Worm (Caenorhabditis elegans) whole organism, late embryonic: ENCODE data around the gene C31H2.14.

Source experiments
- C08G9.2 ChIP-seq: sonication (generic microtip); optimal IDR thresholded peaks from 2 replicates; lab custom pipeline; 2016; ENCODE audit warnings: mild to moderate bottlenecking, missing genetic modification characterization, moderate library complexity, missing compliant biosample characterization
- F13H6.1 ChIP-seq: sonication (generic microtip); optimal IDR thresholded peaks from 2 replicates; lab custom pipeline; 2016; ENCODE audit warnings: missing genetic modification characterization, missing compliant biosample characterization
- K09A11.1 ChIP-seq: sonication (generic microtip); optimal IDR thresholded peaks from 2 replicates; lab custom pipeline; 2017; ENCODE audit warnings: antibody characterized with exemption, mild to moderate bottlenecking, missing genetic modification characterization, missing compliant biosample characterization; ENCODE audit not compliant: insufficient read depth
- T23F11.4 ChIP-seq: fragments of 200-800 bp; sonication (Bioruptor generic); optimal IDR thresholded peaks from 2 replicates; lab custom pipeline; 2018; ENCODE audit warnings: mild to moderate bottlenecking, missing genetic modification characterization, missing compliant biosample characterization
- Y22D7AL.16 ChIP-seq: sonication (generic microtip); optimal IDR thresholded peaks from 2 replicates; lab custom pipeline; 2016; ENCODE audit warnings: missing genetic modification characterization, missing compliant biosample characterization
- ahr-1 ChIP-seq: sonication (generic microtip); optimal IDR thresholded peaks from 2 replicates; lab custom pipeline; 2016; ENCODE audit warnings: missing genetic modification characterization, missing compliant biosample characterization
- ceh-14 ChIP-seq: sonication (generic microtip); optimal IDR thresholded peaks from 2 replicates; lab custom pipeline; 2016; ENCODE audit warnings: missing genotype, missing genetic modification characterization, missing compliant biosample characterization
- ceh-18 ChIP-seq: sonication (generic microtip); optimal IDR thresholded peaks from 2 replicates; lab custom pipeline; 2016; ENCODE audit warnings: missing genetic modification characterization, missing compliant biosample characterization
- ceh-19 ChIP-seq: fragments of 200-800 bp; sonication (Bioruptor generic); optimal IDR thresholded peaks from 2 replicates; lab custom pipeline; 2018; ENCODE audit warnings: mild to moderate bottlenecking, missing genetic modification characterization, missing compliant biosample characterization
- ceh-31 ChIP-seq: sonication (generic microtip); optimal IDR thresholded peaks from 2 replicates; lab custom pipeline; 2016; ENCODE audit warnings: missing genetic modification characterization, missing compliant biosample characterization
- ceh-34 ChIP-seq: sonication (generic microtip); optimal IDR thresholded peaks from 2 replicates; lab custom pipeline; 2016; ENCODE audit warnings: mild to moderate bottlenecking, missing genetic modification characterization, missing compliant biosample characterization
- ceh-45 ChIP-seq: fragments of 200-800 bp; sonication (Bioruptor generic); IDR thresholded peaks from 2 replicates; pipeline ENCODE4 v1.3.6; 2022; ENCODE audit warnings: missing genetic modification reagents, missing genetic modification characterization, missing compliant biosample characterization
- ceh-48 ChIP-seq: sonication (generic microtip); optimal IDR thresholded peaks from 2 replicates; lab custom pipeline; 2016; ENCODE audit warnings: missing genetic modification characterization, inconsistent platforms, missing compliant biosample characterization
- ceh-6 ChIP-seq: fragments of 200-800 bp; sonication (Bioruptor generic); optimal IDR thresholded peaks from 2 replicates; lab custom pipeline; 2018; ENCODE audit warnings: mild to moderate bottlenecking, missing genetic modification characterization, missing compliant biosample characterization
- ceh-9 ChIP-seq: sonication (generic microtip); optimal IDR thresholded peaks from 2 replicates; lab custom pipeline; 2016; ENCODE audit warnings: mild to moderate bottlenecking, missing genetic modification characterization, inconsistent platforms, missing compliant biosample characterization
- che-1 ChIP-seq: sonication (generic microtip); optimal IDR thresholded peaks from 2 replicates; lab custom pipeline; 2016; ENCODE audit warnings: mild to moderate bottlenecking, missing genetic modification characterization, missing compliant biosample characterization
- dmd-4 ChIP-seq: sonication (generic microtip); optimal IDR thresholded peaks from 2 replicates; lab custom pipeline; 2016; ENCODE audit warnings: borderline replicate concordance, missing genetic modification characterization, missing compliant biosample characterization
- dve-1 ChIP-seq: sonication (generic microtip); optimal IDR thresholded peaks from 2 replicates; lab custom pipeline; 2017; ENCODE audit warnings: antibody characterized with exemption, mild to moderate bottlenecking, missing genetic modification characterization, missing compliant biosample characterization
- elt-2 ChIP-seq: sonication (generic microtip); optimal IDR thresholded peaks from 2 replicates; lab custom pipeline; 2016; ENCODE audit warnings: missing genetic modification reagents, missing genetic modification characterization, missing compliant biosample characterization
- elt-4 ChIP-seq: sonication (generic microtip); optimal IDR thresholded peaks from 2 replicates; lab custom pipeline; 2016; ENCODE audit warnings: missing genetic modification characterization, missing compliant biosample characterization
- ets-4 ChIP-seq: sonication (generic microtip); optimal IDR thresholded peaks from 2 replicates; lab custom pipeline; 2016; ENCODE audit warnings: missing genetic modification characterization, missing compliant biosample characterization
- eyg-1 ChIP-seq: sonication (generic microtip); optimal IDR thresholded peaks from 2 replicates; lab custom pipeline; 2016; ENCODE audit warnings: missing genotype, missing genetic modification characterization, missing compliant biosample characterization
- fkh-6 ChIP-seq: sonication (generic microtip); optimal IDR thresholded peaks from 2 replicates; lab custom pipeline; 2016; ENCODE audit warnings: missing genetic modification characterization, missing compliant biosample characterization
- gmeb-2 ChIP-seq: sonication (generic microtip); optimal IDR thresholded peaks from 2 replicates; lab custom pipeline; 2016; ENCODE audit warnings: missing genetic modification characterization, inconsistent platforms, missing compliant biosample characterization
- hlh-13 ChIP-seq: fragments of 200-800 bp; sonication (Bioruptor generic); optimal IDR thresholded peaks from 2 replicates; lab custom pipeline; 2018; ENCODE audit warnings: mild to moderate bottlenecking, missing genetic modification characterization, missing compliant biosample characterization
- hlh-15 ChIP-seq: sonication (generic microtip); optimal IDR thresholded peaks from 2 replicates; lab custom pipeline; 2016; ENCODE audit warnings: missing genetic modification characterization, missing compliant biosample characterization
- hlh-30 ChIP-seq: sonication (generic microtip); optimal IDR thresholded peaks from 2 replicates; lab custom pipeline; 2017; ENCODE audit warnings: antibody characterized with exemption, missing genetic modification characterization, missing compliant biosample characterization; ENCODE audit not compliant: insufficient read depth
- hlh-6 ChIP-seq: sonication (generic microtip); optimal IDR thresholded peaks from 2 replicates; lab custom pipeline; 2016; ENCODE audit warnings: missing genotype, missing genetic modification characterization, missing compliant biosample characterization
- hlh-8 ChIP-seq: sonication (generic microtip); optimal IDR thresholded peaks from 2 replicates; lab custom pipeline; 2016; ENCODE audit warnings: missing genotype, missing genetic modification characterization, missing compliant biosample characterization
- lim-6 ChIP-seq: sonication (generic microtip); optimal IDR thresholded peaks from 2 replicates; lab custom pipeline; 2016; ENCODE audit warnings: missing genetic modification characterization, missing compliant biosample characterization
- lin-11 ChIP-seq: fragments of 200-800 bp; sonication (Bioruptor generic); optimal IDR thresholded peaks from 2 replicates; lab custom pipeline; 2018; ENCODE audit warnings: mild to moderate bottlenecking, missing genetic modification characterization, missing compliant biosample characterization
- madf-2 ChIP-seq: sonication (generic microtip); optimal IDR thresholded peaks from 2 replicates; lab custom pipeline; 2017; ENCODE audit warnings: missing genetic modification characterization, missing compliant biosample characterization
- nfya-1 ChIP-seq: sonication (generic microtip); optimal IDR thresholded peaks from 2 replicates; lab custom pipeline; 2017; ENCODE audit warnings: missing genetic modification characterization, mild to moderate bottlenecking, missing compliant biosample characterization, antibody characterized with exemption, moderate library complexity
- nhr-232 ChIP-seq: sonication (generic microtip); optimal IDR thresholded peaks from 2 replicates; lab custom pipeline; 2016; ENCODE audit warnings: missing genetic modification characterization, missing compliant biosample characterization
- odd-2 ChIP-seq: sonication (generic microtip); optimal IDR thresholded peaks from 2 replicates; lab custom pipeline; 2017; ENCODE audit warnings: antibody characterized with exemption, mild to moderate bottlenecking, missing genetic modification characterization, missing compliant biosample characterization
- pat-9 ChIP-seq: fragments of 200-800 bp; sonication (Bioruptor generic); optimal IDR thresholded peaks from 2 replicates; lab custom pipeline; 2018; ENCODE audit warnings: mild to moderate bottlenecking, missing genetic modification characterization, moderate library complexity, missing compliant biosample characterization
- pax-1 ChIP-seq: fragments of 150-350 bp; optimal IDR thresholded peaks from 2 replicates; lab custom pipeline; 2014; ENCODE audit warnings: missing biosample characterization, missing genetic modification characterization
- pha-2 ChIP-seq: sonication (generic microtip); optimal IDR thresholded peaks from 2 replicates; lab custom pipeline; 2017; ENCODE audit warnings: mild to moderate bottlenecking, missing genetic modification characterization, missing compliant biosample characterization
- pqm-1 ChIP-seq: sonication (generic microtip); optimal IDR thresholded peaks from 2 replicates; lab custom pipeline; 2016; ENCODE audit warnings: missing genetic modification characterization, missing compliant biosample characterization
- pros-1 ChIP-seq: fragments of 150-350 bp; optimal IDR thresholded peaks from 2 replicates; lab custom pipeline; 2014; ENCODE audit warnings: missing biosample characterization, missing genetic modification reagents, missing genetic modification characterization
- ref-2 ChIP-seq: sonication (generic microtip); optimal IDR thresholded peaks from 2 replicates; lab custom pipeline; 2016; ENCODE audit warnings: missing genetic modification characterization, missing compliant biosample characterization
- rnt-1 ChIP-seq: sonication (generic microtip); optimal IDR thresholded peaks from 2 replicates; lab custom pipeline; 2016; ENCODE audit warnings: missing genetic modification characterization, missing compliant biosample characterization
- sdc-2 ChIP-seq: sonication (generic microtip); optimal IDR thresholded peaks from 2 replicates; lab custom pipeline; 2016; ENCODE audit warnings: missing genotype, missing genetic modification characterization, missing compliant biosample characterization
- sox-4 ChIP-seq: sonication (generic microtip); optimal IDR thresholded peaks from 2 replicates; lab custom pipeline; 2017; ENCODE audit warnings: mild to moderate bottlenecking, missing genetic modification characterization, inconsistent platforms, missing compliant biosample characterization
- syd-9 ChIP-seq: sonication (generic microtip); optimal IDR thresholded peaks from 2 replicates; lab custom pipeline; 2016; ENCODE audit warnings: mild to moderate bottlenecking, missing genetic modification characterization, moderate library complexity, missing compliant biosample characterization
- tbx-2 ChIP-seq: sonication (generic microtip); optimal IDR thresholded peaks from 2 replicates; lab custom pipeline; 2016; ENCODE audit warnings: missing genetic modification characterization, missing compliant biosample characterization
- unc-3 ChIP-seq, 2 experiments: fragments of 200-800 bp in 1 of 2; sonication (Bioruptor generic) in 1 of 2; sonication (generic microtip) in 1 of 2; conservative IDR thresholded peaks in 1 of 2; optimal IDR thresholded peaks in 1 of 2; 2 replicates each; pipeline versions ENCODE4 v1.3.6 to Lab custom; 2016 to 2022; ENCODE audit warnings: missing compliant biosample characterization in 2 of 2, missing genetic modification characterization in 2 of 2, missing genetic modification reagents in 1 of 2
- unc-42 ChIP-seq: sonication (generic microtip); optimal IDR thresholded peaks from 2 replicates; lab custom pipeline; 2016; ENCODE audit warnings: missing genotype, missing genetic modification characterization, missing compliant biosample characterization
- unc-55 ChIP-seq: sonication (generic microtip); optimal IDR thresholded peaks from 2 replicates; lab custom pipeline; 2017; ENCODE audit warnings: missing biosample characterization, missing genetic modification reagents, missing genetic modification characterization
- unc-86 ChIP-seq: sonication (generic microtip); optimal IDR thresholded peaks from 2 replicates; lab custom pipeline; 2016; ENCODE audit warnings: missing genetic modification characterization, missing compliant biosample characterization
- zip-5 ChIP-seq: sonication (generic microtip); optimal IDR thresholded peaks from 2 replicates; lab custom pipeline; 2016; ENCODE audit warnings: missing genetic modification characterization, missing compliant biosample characterization
- ztf-16 ChIP-seq: sonication (generic microtip); optimal IDR thresholded peaks from 2 replicates; lab custom pipeline; 2017; ENCODE audit warnings: missing genetic modification characterization, missing compliant biosample characterization

C31H2.14 gene

ce11 chrX:5165037-5165436 lies 17.0 kb downstream of the C31H2.14 start, which contains the start of gene mans-3:
Gene mans-3, plus strand, starts transcription at chrX:5165395.
- TF ChIP-seq ref-2 (tag; lab: Kevin White, UChicago) (peak; percentile 90), unc-42 (tag; lab: Kevin White, UChicago) (peak; percentile 76), ceh-19 (GFP tag; lab: Kevin White, UChicago) (peak; percentile 44), nhr-232 (tag; lab: Kevin White, UChicago) (peak; percentile 44), madf-2 (no peak), dmd-4 (tag; lab: Kevin White, UChicago) (peak; percentile 51), eyg-1 (tag; lab: Kevin White, UChicago) (peak; percentile 38), sdc-2 (tag; lab: Kevin White, UChicago) (peak; percentile 76), fkh-6 (peak; percentile 16), ceh-48 (tag; lab: Kevin White, UChicago) (peak; percentile 20), C08G9.2 (tag; lab: Kevin White, UChicago) (no peak), hlh-15 (peak; percentile 6), ahr-1 (no peak), ceh-31 (tag; lab: Kevin White, UChicago) (peak; percentile 65), pat-9 (tag; lab: Kevin White, UChicago) (peak; percentile 42), Y22D7AL.16 (peak; percentile 7), ceh-14 (peak; percentile 39), ztf-16 (tag; lab: Kevin White, UChicago) (peak; percentile 67), dve-1 (peak; percentile 49), hlh-8 (tag; lab: Kevin White, UChicago) (peak; percentile 35), elt-4 (no peak), tbx-2 (tag; lab: Kevin White, UChicago) (peak; percentile 79), ceh-34 (tag; lab: Kevin White, UChicago) (peak; percentile 69), lin-11 (tag; lab: Kevin White, UChicago) (peak; percentile 23), syd-9 (tag; lab: Kevin White, UChicago) (peak; percentile 73), ceh-18 (tag; lab: Kevin White, UChicago) (peak; percentile 81), hlh-30 (tag; lab: Kevin White, UChicago) (peak; percentile 76), hlh-6 (no peak), elt-2 (tag; lab: Kevin White, UChicago) (peak; percentile 72), unc-86 (peak; percentile 65), hlh-13 (GFP tag; lab: Kevin White, UChicago) (no peak), odd-2 (tag; lab: Kevin White, UChicago) (no peak), K09A11.1 (tag; lab: Kevin White, UChicago) (peak; percentile 42), che-1 (tag; lab: Kevin White, UChicago) (peak; percentile 10), zip-5 (tag; lab: Kevin White, UChicago) (peak; percentile 28), gmeb-2 (tag; lab: Kevin White, UChicago) (peak; percentile 56), lim-6 (no peak), pqm-1 (tag; lab: Kevin White, UChicago) (no peak), pros-1 (tag; lab: Kevin White, UChicago) (peak; percentile 44), unc-55 (GFP tag; lab: Kevin White, UChicago) (peak; percentile 72), ets-4 (tag; lab: Kevin White, UChicago) (peak; percentile 39), ceh-9 (no peak), F13H6.1 (tag; lab: Kevin White, UChicago) (peak; percentile 53), nfya-1 (tag; lab: Kevin White, UChicago) (peak; percentile 91), rnt-1 (tag; lab: Kevin White, UChicago) (peak; percentile 77), pax-1 (tag; lab: Kevin White, UChicago) (no peak), pha-2 (tag; lab: Kevin White, UChicago) (peak; percentile 15), unc-3 (GFP tag; conservative IDR thresholded peaks at IDR 0.05; lab: Robert Waterston, UW) (peak; percentile 60), unc-3 (tag; optimal IDR thresholded peaks at IDR 0.05; lab: Kevin White, UChicago) (peak; percentile 47), T23F11.4 (GFP tag; lab: Kevin White, UChicago) (peak; percentile 44), ceh-6 (GFP tag; lab: Kevin White, UChicago) (peak; percentile 29), sox-4 (tag; lab: Kevin White, UChicago) (peak; percentile 54), ceh-45 (peak; percentile 28; the same call in 1 of the 2 replicates)
